Worm (Caenorhabditis elegans) whole organism, L3 larva: ENCODE results near the gene subs-4.

ENCODE experiments used
- aly-2 ChIP-seq: fragments of 150-350 bp; optimal IDR thresholded peaks from 2 replicates; lab custom pipeline; 2014; ENCODE audit warnings: missing biosample characterization, missing genetic modification characterization
- ama-1 ChIP-seq: fragments of 150-350 bp; optimal IDR thresholded peaks from 2 replicates; lab custom pipeline; 2018
- daf-12 ChIP-seq: fragments of 150-350 bp; optimal IDR thresholded peaks from 2 replicates; lab custom pipeline; 2014; ENCODE audit warnings: missing biosample characterization, missing genetic modification reagents, missing genetic modification characterization
- egl-27 ChIP-seq: sonication (generic microtip); optimal IDR thresholded peaks from 4 replicates; lab custom pipeline; 2017; ENCODE audit warnings: missing biosample characterization, missing genetic modification reagents, missing genetic modification characterization
- nhr-12 ChIP-seq: fragments of 150-350 bp; optimal IDR thresholded peaks from 2 replicates; lab custom pipeline; 2014; ENCODE audit warnings: missing biosample characterization, missing genetic modification characterization
- unc-39 ChIP-seq: sonication (generic microtip); optimal IDR thresholded peaks from 4 replicates; lab custom pipeline; 2017; ENCODE audit warnings: missing biosample characterization, missing genetic modification characterization
- ztf-11 ChIP-seq: fragments of 150-350 bp; optimal IDR thresholded peaks from 2 replicates; lab custom pipeline; 2014; ENCODE audit warnings: missing biosample characterization, missing genetic modification characterization

- TF ChIP-seq aly-2 (tag; lab: Kevin White, UChicago) (no peak), egl-27 (no peak), daf-12 (tag; lab: Kevin White, UChicago) (no peak), unc-39 (no peak), ztf-11 (no peak), ama-1 (lab: Kevin White, UChicago) (no peak), nhr-12 (tag; lab: Kevin White, UChicago) (no peak)
Measured at ce11 chrIII:11381922-11382321, at the start of gene subs-4.
